Worm (Caenorhabditis elegans): ENCODE results near the gene C06H5.13.
A peak's percentile ranks its signal among the peaks of the same experiment; 100 is the strongest.
"Not testable (repeated sequence)": the region's sequence is repeated elsewhere in the genome, so short reads cannot be mapped to it uniquely, and the experiment has no call there.

The C06H5.13 gene

DNA sequence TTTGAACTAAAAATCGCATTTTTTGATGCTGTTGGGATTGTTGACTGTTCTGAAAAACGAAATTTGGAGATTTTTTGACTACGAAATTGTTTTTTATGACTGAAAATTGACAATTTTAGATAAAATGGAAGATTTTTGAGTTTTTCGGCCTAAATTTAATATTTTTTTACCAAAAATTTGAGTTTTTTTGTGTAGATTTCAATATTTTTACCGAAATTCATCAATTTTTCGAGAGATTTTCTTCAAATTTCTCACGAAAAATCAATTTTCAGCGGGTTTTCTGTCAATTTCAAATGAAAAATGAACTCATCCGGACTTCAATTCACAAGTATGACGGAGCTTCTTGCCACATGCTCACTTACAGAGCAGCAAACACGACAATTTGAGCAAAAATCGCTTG lies 32.2 kb downstream of the C06H5.13 start, which contains the start of gene Y59A8A.8:
TSS of gene Y59A8A.8 (plus strand) at position 301 of the 400 bp plus-strand sequence.
- not testable (repeated sequence) for TF ChIP-seq ceh-88 (GFP tag; IDR thresholded peaks at IDR 0.05); aha-1 (tag; optimal IDR thresholded peaks at IDR 0.05); nhr-77 (tag; optimal IDR thresholded peaks at IDR 0.05)

ce11 chrV:17859519-17859918 lies 38.0 kb downstream of the C06H5.13 start:
- TF ChIP-seq nhr-76 (tag; optimal IDR thresholded peaks at IDR 0.05) (no peak), zip-4 (GFP tag; optimal IDR thresholded peaks at IDR 0.05) (no peak), ceh-63 (GFP tag; optimal IDR thresholded peaks at IDR 0.05) (no peak), lin-39 (tag; optimal IDR thresholded peaks at IDR 0.05) (no peak), nhr-11 (tag; optimal IDR thresholded peaks at IDR 0.05) (no peak), fos-1 (tag; optimal IDR thresholded peaks at IDR 0.05) (no peak), sup-37 (GFP tag; optimal IDR thresholded peaks at IDR 0.05) (no peak), lir-3 (tag; optimal IDR thresholded peaks at IDR 0.05; ENCODE audit: poor library complexity) (no peak), blmp-1 (tag; optimal IDR thresholded peaks at IDR 0.05) (no peak), egl-27 (tag; optimal IDR thresholded peaks at IDR 0.05) (no peak), nhr-71 (tag; optimal IDR thresholded peaks at IDR 0.05) (no peak), dsc-1 (tag; optimal IDR thresholded peaks at IDR 0.05) (no peak)

DNA sequence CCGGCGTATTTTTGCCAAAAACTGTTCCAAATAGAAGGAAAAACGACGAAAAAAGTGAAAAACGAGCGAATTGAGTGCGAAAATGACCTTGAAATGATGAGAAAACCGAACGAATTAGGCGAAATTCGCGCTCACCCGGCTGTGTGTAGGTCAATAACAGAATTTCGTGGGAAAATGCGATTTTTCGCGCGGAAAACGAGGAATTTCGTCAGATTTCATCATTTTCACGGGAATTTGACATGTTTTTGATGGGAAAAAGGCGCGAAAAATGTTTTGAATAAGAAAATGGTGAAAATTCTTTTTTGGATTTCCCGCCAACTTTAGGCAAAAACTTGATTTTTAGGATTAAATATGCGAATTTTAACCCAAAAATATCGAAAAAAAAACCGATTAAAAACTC lies 38.5 kb downstream of the C06H5.13 start:
- TF ChIP-seq hlh-17 (GFP tag; optimal IDR thresholded peaks at IDR 0.05; ENCODE audit: borderline replicate concordance): no peak
- no peak for TF ChIP-seq ces-1 (GFP tag; optimal IDR thresholded peaks at IDR 0.05)
- peak in 1 of 2 experiments; percentile 4 for TF ChIP-seq efl-1 (optimal IDR thresholded peaks at IDR 0.05)
- no peak for TF ChIP-seq efl-1 (GFP tag; optimal IDR thresholded peaks at IDR 0.05 in 1 of 2)
- no peak for TF ChIP-seq lin-39 (tag; optimal IDR thresholded peaks at IDR 0.05)
- no peak for TF ChIP-seq unc-30 (tag; optimal IDR thresholded peaks at IDR 0.05)
- no peak for TF ChIP-seq egl-13 (tag; optimal IDR thresholded peaks at IDR 0.05)
- no peak for TF ChIP-seq nhr-90 (tag; optimal IDR thresholded peaks at IDR 0.05; ENCODE audit: poor library complexity)
- peak in 1 of 3 experiments; percentile 7 for TF ChIP-seq dpl-1 (GFP tag; optimal IDR thresholded peaks at IDR 0.05)
- TF ChIP-seq skn-1 (tag; optimal IDR thresholded peaks at IDR 0.05): peak; percentile 65
- no peak for TF ChIP-seq tlp-1 (tag; optimal IDR thresholded peaks at IDR 0.05)
- no peak for TF ChIP-seq nhr-12 (tag; optimal IDR thresholded peaks at IDR 0.05)
- peak; percentile 86 for TF ChIP-seq blmp-1 (tag; optimal IDR thresholded peaks at IDR 0.05)
- TF ChIP-seq lir-3 (tag; optimal IDR thresholded peaks at IDR 0.05; ENCODE audit: poor library complexity): no peak
- no peak for TF ChIP-seq mab-9 (GFP tag; IDR thresholded peaks at IDR 0.05)
- TF ChIP-seq sptf-1 (tag; optimal IDR thresholded peaks at IDR 0.05): no peak

DNA sequence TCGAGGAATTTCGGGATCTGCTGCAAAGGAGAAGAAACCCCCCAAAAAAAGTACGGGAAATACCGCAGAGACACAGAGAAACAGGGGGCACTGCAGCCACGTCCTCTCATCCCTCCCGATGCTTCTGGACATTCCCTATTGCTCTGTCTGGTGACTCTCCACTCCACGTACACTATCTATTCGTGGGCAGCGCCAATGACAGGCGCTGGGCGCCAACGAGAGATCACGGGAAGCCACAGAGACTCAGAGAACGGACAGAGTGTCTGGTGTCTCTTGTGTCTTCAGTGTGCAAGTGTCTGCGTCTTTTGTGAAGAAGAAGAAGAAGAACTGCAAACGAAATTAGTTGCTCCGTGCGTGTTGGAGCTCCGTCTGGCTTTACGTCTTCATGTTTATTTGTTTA lies 39.6 kb downstream of the C06H5.13 start:
- no peak for TF ChIP-seq grh-1 (GFP tag; IDR thresholded peaks at IDR 0.05)
- TF ChIP-seq lin-13 (GFP tag; optimal IDR thresholded peaks at IDR 0.05): peak; percentile 76
- TF ChIP-seq nhr-11 (tag; optimal IDR thresholded peaks at IDR 0.05): peak; percentile 34
- no peak for TF ChIP-seq nhr-76 (tag; optimal IDR thresholded peaks at IDR 0.05)
- peak; percentile 93 for TF ChIP-seq snu-23 (GFP tag; optimal IDR thresholded peaks at IDR 0.05)
- peak; percentile 62 for TF ChIP-seq ces-1 (GFP tag; optimal IDR thresholded peaks at IDR 0.05)
- peak in 1 of 2 experiments; percentile 44 for TF ChIP-seq ztf-11 (tag; optimal IDR thresholded peaks at IDR 0.05)
- no peak for TF ChIP-seq C04F5.9 (tag; optimal IDR thresholded peaks at IDR 0.05)
- no peak for TF ChIP-seq ets-5 (GFP tag; IDR thresholded peaks at IDR 0.05)
- TF ChIP-seq fkh-10 (GFP tag; optimal IDR thresholded peaks at IDR 0.05): peak; percentile 47
- TF ChIP-seq vab-15 (tag; optimal IDR thresholded peaks at IDR 0.05): no peak
- peak; percentile 82 for TF ChIP-seq nhr-20 (tag; optimal IDR thresholded peaks at IDR 0.05)
- no peak for TF ChIP-seq fkh-4 (tag; optimal IDR thresholded peaks at IDR 0.05; ENCODE audit: borderline replicate concordance)
- no peak for TF ChIP-seq Y116A8C.19 (tag; optimal IDR thresholded peaks at IDR 0.05; ENCODE audit: borderline replicate concordance)
- no peak for TF ChIP-seq unc-130 (tag; optimal IDR thresholded peaks at IDR 0.05)
- TF ChIP-seq blmp-1 (tag; optimal IDR thresholded peaks at IDR 0.05): peak; percentile 13
- peak; percentile 77 to 81 for TF ChIP-seq lin-35 (GFP tag; optimal IDR thresholded peaks at IDR 0.05)
- TF ChIP-seq ceh-90 (tag; optimal IDR thresholded peaks at IDR 0.05): no peak
- TF ChIP-seq nhr-12 (tag; optimal IDR thresholded peaks at IDR 0.05): no peak
- TF ChIP-seq fkh-8 (tag; optimal IDR thresholded peaks at IDR 0.05): peak; percentile 93
- no peak for TF ChIP-seq mab-9 (GFP tag; IDR thresholded peaks at IDR 0.05)
- peak in 1 of 6 experiments; percentile 55 for TF ChIP-seq elt-3 (tag; optimal IDR thresholded peaks at IDR 0.05)
- TF ChIP-seq skn-1 (tag; optimal IDR thresholded peaks at IDR 0.05): no peak
- peak; percentile 82 to 95 for TF ChIP-seq efl-1 (optimal IDR thresholded peaks at IDR 0.05)
- TF ChIP-seq efl-1 (GFP tag; optimal IDR thresholded peaks at IDR 0.05 in 1 of 2): peak; percentile 60 to 96
- peak; percentile 18 for TF ChIP-seq F16B12.6 (tag; optimal IDR thresholded peaks at IDR 0.05)
- TF ChIP-seq ztf-4 (tag; optimal IDR thresholded peaks at IDR 0.05): peak; percentile 86
- TF ChIP-seq egl-13 (tag; optimal IDR thresholded peaks at IDR 0.05): peak; percentile 81

All from whole organism, L1 larva.